Fruit fly (Drosophila melanogaster) Kc167 (cell line): ENCODE measurements around the gene CG14301.

Experiments used
- h ChIP-seq: fragments of >200 bp; optimal IDR thresholded peaks from 3 replicates; lab custom pipeline; 2018; ENCODE audit warnings: missing external identifiers
- psq ChIP-seq: fragments of >200 bp; optimal IDR thresholded peaks from 2 replicates; lab custom pipeline; 2017; ENCODE audit warnings: missing external identifiers

dm6 chr3R:18619451-18619942 is 21.8 kb downstream of the CG14301 start:
- no peak for TF ChIP-seq h
- TF ChIP-seq psq = no peak
